Fruit fly (Drosophila melanogaster) whole organism, wandering third instar larva: Measurements from ENCODE around the gene Dbp21E2.

Source experiments
- Abd-B ChIP-seq: fragments of >200 bp; optimal IDR thresholded peaks from 2 replicates; lab custom pipeline; 2017; ENCODE audit warnings: missing biosample characterization, missing genetic modification characterization
- CG32264 ChIP-seq: fragments of 200-800 bp; sonication (Bioruptor generic); optimal IDR thresholded peaks from 2 replicates; lab custom pipeline; 2016; ENCODE audit warnings: missing biosample characterization, missing genetic modification characterization
- CG9705 ChIP-seq: fragments of 200-800 bp; sonication (Bioruptor generic); optimal IDR thresholded peaks from 2 replicates; lab custom pipeline; 2018; ENCODE audit warnings: missing biosample characterization, mild to moderate bottlenecking, missing genetic modification characterization
- CrebA ChIP-seq: fragments of 200-800 bp; sonication (Bioruptor generic); optimal IDR thresholded peaks from 2 replicates; lab custom pipeline; 2016; ENCODE audit warnings: missing biosample characterization, mild to moderate bottlenecking, missing genetic modification characterization, borderline replicate concordance
- Dfd ChIP-seq: fragments of >200 bp; optimal IDR thresholded peaks from 2 replicates; lab custom pipeline; 2017; ENCODE audit warnings: missing biosample characterization, missing genetic modification characterization
- Dif ChIP-seq: fragments of 200-275, 200-300 bp; sonication (Bioruptor generic); optimal IDR thresholded peaks from 2 replicates; lab custom pipeline; 2018; ENCODE audit warnings: missing biosample characterization, missing genetic modification characterization; ENCODE audit not compliant: partially characterized antibody
- GATAd ChIP-seq: sonication (Bioruptor generic); optimal IDR thresholded peaks from 2 replicates; lab custom pipeline; 2016; ENCODE audit warnings: missing biosample characterization, missing genetic modification characterization
- HLH106 ChIP-seq: fragments of 200-800 bp; optimal IDR thresholded peaks from 3 replicates; lab custom pipeline; 2019; ENCODE audit warnings: missing biosample characterization, mild to moderate bottlenecking, missing genetic modification characterization, moderate library complexity
- Hnf4 ChIP-seq: fragments of 200-800 bp; sonication (Bioruptor generic); optimal IDR thresholded peaks from 2 replicates; lab custom pipeline; 2016; ENCODE audit warnings: missing biosample characterization, mild to moderate bottlenecking, missing genetic modification characterization
- Hr78 ChIP-seq: fragments of >200 bp; optimal IDR thresholded peaks from 2 replicates; lab custom pipeline; 2017; ENCODE audit warnings: missing biosample characterization, missing genetic modification characterization
- Hr83 ChIP-seq: fragments of 200-300 bp; sonication (Bioruptor generic); optimal IDR thresholded peaks from 2 replicates; lab custom pipeline; 2016; ENCODE audit warnings: missing biosample characterization, mild to moderate bottlenecking, missing genetic modification characterization, moderate library complexity; ENCODE audit not compliant: poor library complexity, severe bottlenecking
- Jra ChIP-seq: sonication (Bioruptor generic); optimal IDR thresholded peaks from 2 replicates; lab custom pipeline; 2016; ENCODE audit warnings: missing biosample characterization, missing genetic modification characterization
- Mio ChIP-seq: sonication (Bioruptor generic); optimal IDR thresholded peaks from 2 replicates; lab custom pipeline; 2016; ENCODE audit warnings: missing biosample characterization, missing genetic modification characterization
- Myc ChIP-seq: fragments of >200 bp; optimal IDR thresholded peaks from 2 replicates; lab custom pipeline; 2017
- N ChIP-seq: fragments of >200 bp; optimal IDR thresholded peaks from 2 replicates; lab custom pipeline; 2018; ENCODE audit warnings: missing biosample characterization, missing external identifiers, missing genetic modification characterization
- OdsH ChIP-seq: fragments of 200-800 bp; sonication (Bioruptor generic); optimal IDR thresholded peaks from 2 replicates; lab custom pipeline; 2016; ENCODE audit warnings: missing biosample characterization, mild to moderate bottlenecking, missing genetic modification characterization
- Rel ChIP-seq, 2 experiments: fragments of 200-800 bp; sonication (Bioruptor generic) in 1 of 2; optimal IDR thresholded peaks; 2 replicates in 1 of 2; 3 replicates in 1 of 2; lab custom pipeline; 2016 to 2019; ENCODE audit warnings: mild to moderate bottlenecking in 2 of 2, missing biosample characterization in 2 of 2, missing genetic modification characterization in 2 of 2, moderate library complexity in 1 of 2
- Sp1 ChIP-seq: fragments of 200-800 bp; sonication (Bioruptor generic); optimal IDR thresholded peaks from 3 replicates; lab custom pipeline; 2019; ENCODE audit warnings: missing biosample characterization, mild to moderate bottlenecking, missing genetic modification characterization, moderate library complexity
- Vsx2 ChIP-seq: fragments of 200-300, 225-300 bp; sonication (Bioruptor generic); optimal IDR thresholded peaks from 2 replicates; lab custom pipeline; 2018; ENCODE audit warnings: missing biosample characterization, missing genetic modification characterization; ENCODE audit not compliant: partially characterized antibody
- br ChIP-seq: fragments of 200-800 bp; sonication (Bioruptor generic); optimal IDR thresholded peaks from 2 replicates; lab custom pipeline; 2016; ENCODE audit warnings: missing biosample characterization, missing genetic modification characterization
- brk ChIP-seq: fragments of 200-800 bp; sonication (Bioruptor generic); optimal IDR thresholded peaks from 2 replicates; lab custom pipeline; 2016; ENCODE audit warnings: missing biosample characterization, mild to moderate bottlenecking, missing genetic modification characterization
- dl ChIP-seq, 2 experiments: fragments of 175-275, 200-275 bp in 1 of 2; fragments of 200-275 bp in 1 of 2; sonication (Bioruptor generic); optimal IDR thresholded peaks; lab custom pipeline; 2018; ENCODE audit warnings: mild to moderate bottlenecking in 2 of 2, missing biosample characterization in 2 of 2, missing genetic modification characterization in 2 of 2, moderate library complexity in 2 of 2; ENCODE audit not compliant: partially characterized antibody in 2 of 2, insufficient read depth in 1 of 2
- dmrt93B ChIP-seq: fragments of 200-800 bp; sonication (Bioruptor generic); optimal IDR thresholded peaks from 2 replicates; lab custom pipeline; 2018; ENCODE audit warnings: missing biosample characterization, mild to moderate bottlenecking, missing genetic modification characterization
- dsf ChIP-seq: sonication (Bioruptor generic); optimal IDR thresholded peaks from 2 replicates; lab custom pipeline; 2016; ENCODE audit warnings: missing biosample characterization, missing genetic modification characterization, borderline replicate concordance
- ey ChIP-seq: fragments of 200-800 bp; sonication (Bioruptor generic); optimal IDR thresholded peaks from 2 replicates; lab custom pipeline; 2016; ENCODE audit warnings: missing biosample characterization, missing genetic modification characterization
- foxo ChIP-seq, 2 experiments: fragments of 200-800 bp; sonication (Bioruptor generic); optimal IDR thresholded peaks; 2 replicates in 1 of 2; 3 replicates in 1 of 2; lab custom pipeline; 2016 to 2017; ENCODE audit warnings: missing biosample characterization in 2 of 2, missing genetic modification characterization in 2 of 2
- fru ChIP-seq: fragments of 200-800 bp; sonication (Bioruptor generic); optimal IDR thresholded peaks from 3 replicates; lab custom pipeline; 2016; ENCODE audit warnings: missing biosample characterization, mild to moderate bottlenecking, missing genetic modification characterization
- h ChIP-seq: fragments of 200-800 bp; sonication (Bioruptor generic); optimal IDR thresholded peaks from 3 replicates; lab custom pipeline; 2016; ENCODE audit warnings: missing biosample characterization, mild to moderate bottlenecking, missing genetic modification characterization
- jim ChIP-seq: fragments of 175-275, 200-325 bp; sonication (Bioruptor generic); optimal IDR thresholded peaks from 2 replicates; lab custom pipeline; 2016; ENCODE audit warnings: missing biosample characterization, mild to moderate bottlenecking, missing genetic modification characterization
- lola ChIP-seq: fragments of >200 bp; optimal IDR thresholded peaks from 2 replicates; lab custom pipeline; 2017; ENCODE audit warnings: missing biosample characterization, missing genetic modification characterization
- pan ChIP-seq: fragments of >200 bp; optimal IDR thresholded peaks from 2 replicates; lab custom pipeline; 2017
- psq ChIP-seq: fragments of 200-800 bp; sonication (Bioruptor generic); optimal IDR thresholded peaks from 3 replicates; lab custom pipeline; 2017; ENCODE audit warnings: missing biosample characterization, mild to moderate bottlenecking, missing genetic modification characterization, moderate library complexity
- rgr ChIP-seq: fragments of 200-800 bp; sonication (Bioruptor generic); optimal IDR thresholded peaks from 3 replicates; lab custom pipeline; 2016; ENCODE audit warnings: missing biosample characterization, mild to moderate bottlenecking, missing genetic modification characterization
- sage ChIP-seq: fragments of 200-800 bp; sonication (Bioruptor generic); optimal IDR thresholded peaks from 2 replicates; lab custom pipeline; 2016; ENCODE audit warnings: missing biosample characterization, mild to moderate bottlenecking, missing genetic modification characterization
- sv ChIP-seq: fragments of 200-800 bp; sonication (Bioruptor generic); optimal IDR thresholded peaks from 3 replicates; lab custom pipeline; 2016; ENCODE audit warnings: missing biosample characterization, missing genetic modification characterization
- tai ChIP-seq: sonication (Bioruptor generic); optimal IDR thresholded peaks from 2 replicates; lab custom pipeline; 2016; ENCODE audit warnings: missing biosample characterization, missing genetic modification characterization
- usp ChIP-seq: fragments of >200 bp; optimal IDR thresholded peaks from 2 replicates; lab custom pipeline; 2017; ENCODE audit warnings: missing biosample characterization, missing genetic modification characterization
- woc ChIP-seq: sonication (Bioruptor generic); optimal IDR thresholded peaks from 2 replicates; lab custom pipeline; 2016; ENCODE audit warnings: missing biosample characterization, mild to moderate bottlenecking, missing genetic modification characterization

Gene Dbp21E2

dm6 chr2L:846167-846868 is 34.9 kb downstream of the Dbp21E2 start:
- TF ChIP-seq sv (GFP tag; lab: Kevin White, UChicago) (no peak), lola (no peak), dsf (GFP tag; lab: Kevin White, UChicago) (no peak), usp (GFP tag; lab: Kevin White, UChicago) (no peak), CG32264 (GFP tag; lab: Kevin White, UChicago) (no peak), foxo (GFP tag; optimal IDR thresholded peaks at IDR 0.05; lab: Kevin White, UChicago) (peak in 1 of 2 experiments; percentile 57), h (GFP tag; lab: Kevin White, UChicago) (peak; percentile 30), Hnf4 (peak; percentile 42), psq (GFP tag; lab: Kevin White, UChicago) (peak; percentile 44), OdsH (GFP tag; lab: Kevin White, UChicago) (peak; percentile 62), CG9705 (no peak), woc (GFP tag; lab: Kevin White, UChicago) (peak; percentile 23), dl (GFP tag; optimal IDR thresholded peaks at IDR 0.05; lab: Kevin White, UChicago; ENCODE audit: insufficient read depth in 1 of 2, partially characterized antibody in 2 of 2) (no peak), N (GFP tag; lab: Kevin White, UChicago) (no peak), Dfd (GFP tag; lab: Kevin White, UChicago) (no peak), pan (lab: Kevin White, UChicago) (no peak), tai (GFP tag; lab: Kevin White, UChicago) (no peak), Hr83 (GFP tag; lab: Kevin White, UChicago) (no peak), GATAd (GFP tag; lab: Kevin White, UChicago) (no peak), Hr78 (GFP tag; lab: Kevin White, UChicago) (no peak), HLH106 (tag; lab: Kevin White, UChicago) (peak; percentile 30), CrebA (GFP tag; lab: Kevin White, UChicago) (no peak), Jra (GFP tag; lab: Kevin White, UChicago) (no peak), brk (GFP tag; lab: Kevin White, UChicago) (no peak), Myc (lab: Kevin White, UChicago) (no peak), Abd-B (no peak), Mio (GFP tag; lab: Kevin White, UChicago) (no peak), Sp1 (peak; percentile 27), fru (GFP tag; lab: Kevin White, UChicago) (peak; percentile 52), ey (peak; percentile 59), rgr (peak; percentile 48), Dif (GFP tag; lab: Kevin White, UChicago) (no peak), sage (no peak), Rel (GFP tag; optimal IDR thresholded peaks at IDR 0.05; lab: Kevin White, UChicago) (no peak), Rel (tag; optimal IDR thresholded peaks at IDR 0.05; lab: Kevin White, UChicago) (no peak), Vsx2 (GFP tag; lab: Kevin White, UChicago) (no peak), br (GFP tag; lab: Kevin White, UChicago) (peak; percentile 63), jim (no peak), dmrt93B (no peak)
- TF ChIP-seq, all 38 proteins: peak for 12

dm6 chr2L:847189-847987 is 36.0 kb downstream of the Dbp21E2 start:
- TF ChIP-seq HLH106 (tag; lab: Kevin White, UChicago) (peak; percentile 25), Hr83 (GFP tag; lab: Kevin White, UChicago) (no peak), rgr (peak; percentile 42), dl (GFP tag; optimal IDR thresholded peaks at IDR 0.05; lab: Kevin White, UChicago; ENCODE audit: insufficient read depth in 1 of 2, partially characterized antibody in 2 of 2) (no peak), pan (lab: Kevin White, UChicago) (no peak), Hnf4 (no peak), OdsH (GFP tag; lab: Kevin White, UChicago) (peak; percentile 41), psq (GFP tag; lab: Kevin White, UChicago) (peak; percentile 15), woc (GFP tag; lab: Kevin White, UChicago) (peak; percentile 36), Abd-B (no peak), CrebA (GFP tag; lab: Kevin White, UChicago) (no peak), Rel (GFP tag; optimal IDR thresholded peaks at IDR 0.05; lab: Kevin White, UChicago) (no peak), Rel (tag; optimal IDR thresholded peaks at IDR 0.05; lab: Kevin White, UChicago) (no peak), Sp1 (peak; percentile 35), foxo (GFP tag; optimal IDR thresholded peaks at IDR 0.05; lab: Kevin White, UChicago) (peak in 1 of 2 experiments; percentile 55), fru (GFP tag; lab: Kevin White, UChicago) (peak; percentile 17), Dif (GFP tag; lab: Kevin White, UChicago) (no peak), tai (GFP tag; lab: Kevin White, UChicago) (no peak), jim (no peak), dsf (GFP tag; lab: Kevin White, UChicago) (no peak), h (GFP tag; lab: Kevin White, UChicago) (peak; percentile 35), Vsx2 (GFP tag; lab: Kevin White, UChicago) (no peak), N (GFP tag; lab: Kevin White, UChicago) (no peak), ey (peak; percentile 42), br (GFP tag; lab: Kevin White, UChicago) (no peak), Mio (GFP tag; lab: Kevin White, UChicago) (no peak), dmrt93B (peak; percentile 25)
